Worm (Caenorhabditis elegans) whole organism, mixed stage, embryonic: Measurements from ENCODE around the gene F08D12.7.

Experiments used
- hlh-1 ChIP-seq: fragments of 150-350 bp; optimal IDR thresholded peaks from 2 replicates; lab custom pipeline; 2014; ENCODE audit warnings: missing biosample characterization, missing genetic modification reagents, missing genetic modification characterization
- lsy-2 ChIP-seq: fragments of 150-350 bp; optimal IDR thresholded peaks from 2 replicates; lab custom pipeline; 2014; ENCODE audit warnings: missing biosample characterization, missing genetic modification characterization
- mls-2 ChIP-seq: sonication (generic microtip); optimal IDR thresholded peaks from 2 replicates; lab custom pipeline; 2016; ENCODE audit warnings: mild to moderate bottlenecking, missing genetic modification characterization, moderate library complexity, missing compliant biosample characterization
- pha-4 ChIP-seq: fragments of 150-350 bp; optimal IDR thresholded peaks from 2 replicates; lab custom pipeline; 2018; ENCODE audit warnings: missing biosample characterization, missing genetic modification reagents, missing genetic modification characterization
- ztf-11 ChIP-seq: fragments of 150-350 bp; optimal IDR thresholded peaks from 2 replicates; lab custom pipeline; 2014; ENCODE audit warnings: missing biosample characterization, missing genetic modification characterization

- TF ChIP-seq pha-4 (tag; lab: Kevin White, UChicago): no peak
- TF ChIP-seq mls-2: no peak
- no peak for TF ChIP-seq ztf-11 (tag; lab: Kevin White, UChicago)
- no peak for TF ChIP-seq hlh-1 (tag; lab: Kevin White, UChicago)
- TF ChIP-seq lsy-2 (tag; lab: Kevin White, UChicago): no peak
Measured at ce11 chrII:2770788-2771187, 1.9 kb upstream of the F08D12.7 start, which contains the start of gene fbxb-105.
